Fruit fly (Drosophila melanogaster): ENCODE results near the gene CARPA.

The CARPA gene

dm6 chrX:7825897-7826296 is at the start of gene CARPA:
TSS of gene CARPA (plus strand) at chrX:7826197.
- TF ChIP-seq pan (optimal IDR thresholded peaks at IDR 0.05) (no peak), psq (optimal IDR thresholded peaks at IDR 0.05) (no peak), EcR (GFP tag; optimal IDR thresholded peaks at IDR 0.05) (no peak), Dll (optimal IDR thresholded peaks at IDR 0.05) (no peak), usp (GFP tag; optimal IDR thresholded peaks at IDR 0.05) (no peak), CG8478 (optimal IDR thresholded peaks at IDR 0.05) (no peak)

- TF ChIP-seq usp (GFP tag; optimal IDR thresholded peaks at IDR 0.05) (no peak), EcR (GFP tag; optimal IDR thresholded peaks at IDR 0.05) (no peak), pan (optimal IDR thresholded peaks at IDR 0.05) (no peak), Dll (optimal IDR thresholded peaks at IDR 0.05) (no peak), CG8478 (optimal IDR thresholded peaks at IDR 0.05) (no peak), psq (optimal IDR thresholded peaks at IDR 0.05) (no peak)
Observed at dm6 chrX:7777905-7778304, 48.1 kb upstream of the CARPA start, which contains the start of gene CG32718. TSS of gene CG32718 (plus strand) at chrX:7778205.

- TF ChIP-seq pan (optimal IDR thresholded peaks at IDR 0.05), result no peak
- TF ChIP-seq Dll (optimal IDR thresholded peaks at IDR 0.05), result no peak
- TF ChIP-seq EcR (GFP tag; optimal IDR thresholded peaks at IDR 0.05), result no peak
- no peak for TF ChIP-seq psq (optimal IDR thresholded peaks at IDR 0.05)
- TF ChIP-seq CG8478 (optimal IDR thresholded peaks at IDR 0.05), result no peak
- TF ChIP-seq usp (GFP tag; optimal IDR thresholded peaks at IDR 0.05), result no peak
Observed at dm6 chrX:7791086-7791485, 34.9 kb upstream of the CARPA start.

- TF ChIP-seq Dll (optimal IDR thresholded peaks at IDR 0.05) (no peak), CG8478 (optimal IDR thresholded peaks at IDR 0.05) (no peak), EcR (GFP tag; optimal IDR thresholded peaks at IDR 0.05) (no peak), usp (GFP tag; optimal IDR thresholded peaks at IDR 0.05) (no peak), pan (optimal IDR thresholded peaks at IDR 0.05) (no peak), psq (optimal IDR thresholded peaks at IDR 0.05) (no peak)
Observed at dm6 chrX:7801085-7801484, 24.9 kb upstream of the CARPA start.

dm6 chrX:7822910-7823309 is 3.1 kb upstream of the CARPA start:
- TF ChIP-seq psq (optimal IDR thresholded peaks at IDR 0.05), result no peak
- TF ChIP-seq EcR (GFP tag; optimal IDR thresholded peaks at IDR 0.05), result no peak
- TF ChIP-seq CG8478 (optimal IDR thresholded peaks at IDR 0.05), result no peak
- no peak for TF ChIP-seq Dll (optimal IDR thresholded peaks at IDR 0.05)
- TF ChIP-seq pan (optimal IDR thresholded peaks at IDR 0.05), result no peak
- TF ChIP-seq usp (GFP tag; optimal IDR thresholded peaks at IDR 0.05), result no peak

dm6 chrX:7825310-7825709 is 687 bp upstream of the CARPA start:
- TF ChIP-seq pan (optimal IDR thresholded peaks at IDR 0.05), result no peak
- TF ChIP-seq EcR (GFP tag; optimal IDR thresholded peaks at IDR 0.05), result no peak
- no peak for TF ChIP-seq CG8478 (optimal IDR thresholded peaks at IDR 0.05)
- TF ChIP-seq psq (optimal IDR thresholded peaks at IDR 0.05), result no peak
- no peak for TF ChIP-seq Dll (optimal IDR thresholded peaks at IDR 0.05)
- no peak for TF ChIP-seq usp (GFP tag; optimal IDR thresholded peaks at IDR 0.05)

- no peak for TF ChIP-seq Dll (optimal IDR thresholded peaks at IDR 0.05)
- TF ChIP-seq pan (optimal IDR thresholded peaks at IDR 0.05), result no peak
- no peak for TF ChIP-seq usp (GFP tag; optimal IDR thresholded peaks at IDR 0.05)
Observed at dm6 chrX:7854144-7854543, 28.1 kb downstream of the CARPA start, which contains the start of gene CG10920. TSS of gene CG10920 (minus strand) at chrX:7854244.

dm6 chrX:7857873-7858272 is 31.9 kb downstream of the CARPA start, which contains the start of gene CG1409:
TSS of gene CG1409 (plus strand) at chrX:7858173.
- TF ChIP-seq psq (optimal IDR thresholded peaks at IDR 0.05) (no peak), Dll (optimal IDR thresholded peaks at IDR 0.05) (no peak), usp (GFP tag; optimal IDR thresholded peaks at IDR 0.05) (no peak), CG8478 (optimal IDR thresholded peaks at IDR 0.05) (no peak), pan (optimal IDR thresholded peaks at IDR 0.05) (no peak), EcR (GFP tag; optimal IDR thresholded peaks at IDR 0.05) (no peak)

- no peak for TF ChIP-seq Dll (optimal IDR thresholded peaks at IDR 0.05)
- no peak for TF ChIP-seq psq (optimal IDR thresholded peaks at IDR 0.05)
- TF ChIP-seq EcR (GFP tag; optimal IDR thresholded peaks at IDR 0.05), result no peak
- no peak for TF ChIP-seq CG8478 (optimal IDR thresholded peaks at IDR 0.05)
- TF ChIP-seq usp (GFP tag; optimal IDR thresholded peaks at IDR 0.05), result no peak
- no peak for TF ChIP-seq pan (optimal IDR thresholded peaks at IDR 0.05)
Observed at dm6 chrX:7866868-7867267, 40.9 kb downstream of the CARPA start, which contains the start of gene Ir7b. TSS of gene Ir7b (minus strand) at chrX:7866968.

dm6 chrX:7873172-7873930 is 47.4 kb downstream of the CARPA start, which contains the start of gene dec:
TSS of gene dec (minus strand) at chrX:7873222.
- TF ChIP-seq CG8478 (optimal IDR thresholded peaks at IDR 0.05) (no peak), EcR (GFP tag; optimal IDR thresholded peaks at IDR 0.05) (no peak), usp (GFP tag; optimal IDR thresholded peaks at IDR 0.05) (no peak), psq (optimal IDR thresholded peaks at IDR 0.05) (no peak), Dll (optimal IDR thresholded peaks at IDR 0.05) (no peak), pan (optimal IDR thresholded peaks at IDR 0.05) (no peak)

dm6 chrX:7874094-7874493 is 48.1 kb downstream of the CARPA start, which contains the start of gene Ir7c:
TSS of gene Ir7c (plus strand) at chrX:7874394.
- TF ChIP-seq CG8478 (optimal IDR thresholded peaks at IDR 0.05) (no peak), psq (optimal IDR thresholded peaks at IDR 0.05) (no peak), pan (optimal IDR thresholded peaks at IDR 0.05) (no peak), Dll (optimal IDR thresholded peaks at IDR 0.05) (no peak), usp (GFP tag; optimal IDR thresholded peaks at IDR 0.05) (no peak), EcR (GFP tag; optimal IDR thresholded peaks at IDR 0.05) (no peak)

- no peak for TF ChIP-seq pan (optimal IDR thresholded peaks at IDR 0.05)
- TF ChIP-seq Dll (optimal IDR thresholded peaks at IDR 0.05), result no peak
- TF ChIP-seq usp (GFP tag; optimal IDR thresholded peaks at IDR 0.05), result no peak
- no peak for TF ChIP-seq EcR (GFP tag; optimal IDR thresholded peaks at IDR 0.05)
- TF ChIP-seq CG8478 (optimal IDR thresholded peaks at IDR 0.05), result no peak
- no peak for TF ChIP-seq psq (optimal IDR thresholded peaks at IDR 0.05)
Observed at dm6 chrX:7878736-7879135, 52.7 kb downstream of the CARPA start, which contains the start of gene Ir7d. TSS of gene Ir7d (minus strand) at chrX:7878836.

Measured in whole organism.